Fruit fly (Drosophila melanogaster): ENCODE data around the gene Pkcdelta.
A peak's percentile ranks its signal among the peaks of the same experiment; 100 is the strongest.

The Pkcdelta gene

dm6 chrX:12454358-12454757, 22.3 kb downstream of the Pkcdelta start, which contains the start of gene CG15927 (continued):
- no peak for TF ChIP-seq sqz (GFP tag; optimal IDR thresholded peaks at IDR 0.05)
- TF ChIP-seq D19B (GFP tag; optimal IDR thresholded peaks at IDR 0.05) = no peak
- no peak for TF ChIP-seq ara (GFP tag; IDR thresholded peaks at IDR 0.05)
- TF ChIP-seq CG4404 (GFP tag; IDR thresholded peaks at IDR 0.05) = no peak; the same call in 1 of the 2 replicates
- peak; percentile 47 for TF ChIP-seq gsb-n (tag; optimal IDR thresholded peaks at IDR 0.05)
- peak; percentile 43 for TF ChIP-seq tin (GFP tag; optimal IDR thresholded peaks at IDR 0.05)
- peak; percentile 60 for TF ChIP-seq CG1529 (GFP tag; optimal IDR thresholded peaks at IDR 0.05)
- TF ChIP-seq CG4730 (GFP tag; IDR thresholded peaks at IDR 0.05) = no peak
- TF ChIP-seq Asciz (GFP tag; optimal IDR thresholded peaks at IDR 0.05) = peak; percentile 54
- TF ChIP-seq stwl (tag; optimal IDR thresholded peaks at IDR 0.05) = no peak
- no peak for TF ChIP-seq eyg (GFP tag; optimal IDR thresholded peaks at IDR 0.05)
- no peak for TF ChIP-seq CG43689 (GFP tag; IDR thresholded peaks at IDR 0.05)
- no peak for TF ChIP-seq wdn (GFP tag; IDR thresholded peaks at IDR 0.05)
- no peak for TF ChIP-seq Fer2 (tag; optimal IDR thresholded peaks at IDR 0.05)
- no peak for TF ChIP-seq Gsc (GFP tag; IDR thresholded peaks at IDR 0.05)
- TF ChIP-seq grn (GFP tag; optimal IDR thresholded peaks at IDR 0.05) = no peak
- TF ChIP-seq btn (GFP tag; optimal IDR thresholded peaks at IDR 0.05) = no peak
- no peak for TF ChIP-seq pros (GFP tag; optimal IDR thresholded peaks at IDR 0.05)
- no peak for TF ChIP-seq chif (GFP tag; optimal IDR thresholded peaks at IDR 0.05)
- TF ChIP-seq bsh (GFP tag; optimal IDR thresholded peaks at IDR 0.05) = peak in 1 of 2 experiments; percentile 82
- TF ChIP-seq zf30C (GFP tag; optimal IDR thresholded peaks at IDR 0.05) = no peak
- TF ChIP-seq ash1 (GFP tag; optimal IDR thresholded peaks at IDR 0.05) = no peak
- TF ChIP-seq MTF-1 (GFP tag; optimal IDR thresholded peaks at IDR 0.05; ENCODE audit: borderline replicate concordance) = no peak
- peak; percentile 22 for TF ChIP-seq CG8281 (tag; optimal IDR thresholded peaks at IDR 0.05)
- no peak for TF ChIP-seq CG31365 (tag; optimal IDR thresholded peaks at IDR 0.05)
- TF ChIP-seq CG13123 (GFP tag; optimal IDR thresholded peaks at IDR 0.05) = no peak
- no peak for TF ChIP-seq hth (optimal IDR thresholded peaks at IDR 0.05)
- no peak for TF ChIP-seq Antp (GFP tag; optimal IDR thresholded peaks at IDR 0.05)
- TF ChIP-seq schlank (tag; optimal IDR thresholded peaks at IDR 0.05) = no peak
- TF ChIP-seq ato (GFP tag; IDR thresholded peaks at IDR 0.05; ENCODE audit: partially characterized antibody) = no peak
- no peak for TF ChIP-seq C15 (GFP tag; IDR thresholded peaks at IDR 0.05)
- TF ChIP-seq CG11695 (GFP tag; IDR thresholded peaks at IDR 0.05) = no peak
- no peak for TF ChIP-seq Nf-YC (tag; optimal IDR thresholded peaks at IDR 0.05)
- TF ChIP-seq CG7357 (GFP tag; IDR thresholded peaks at IDR 0.05) = no peak
- TF ChIP-seq az2 (GFP tag; optimal IDR thresholded peaks at IDR 0.05) = peak; percentile 42
- no peak for TF ChIP-seq Poxn (GFP tag; IDR thresholded peaks at IDR 0.05)
- peak; percentile 28 for TF ChIP-seq CG12769 (tag; optimal IDR thresholded peaks at IDR 0.05)
- TF ChIP-seq esg (GFP tag; conservative IDR thresholded peaks at IDR 0.05) = peak; percentile 54
- no peak for TF ChIP-seq Dp (GFP tag; optimal IDR thresholded peaks at IDR 0.05)
- peak; percentile 74 for TF ChIP-seq chm (GFP tag; IDR thresholded peaks at IDR 0.05)
- TF ChIP-seq lola (GFP tag; optimal IDR thresholded peaks at IDR 0.05) = peak in 1 of 3 experiments; percentile 33
- no peak for TF ChIP-seq nerfin-2 (GFP tag; IDR thresholded peaks at IDR 0.05; ENCODE audit: partially characterized antibody)
- no peak for TF ChIP-seq CG4617 (GFP tag; optimal IDR thresholded peaks at IDR 0.05; ENCODE audit: borderline replicate concordance)
- no peak for TF ChIP-seq toy (GFP tag; IDR thresholded peaks at IDR 0.05)
- no peak for TF ChIP-seq CG6765 (GFP tag; optimal IDR thresholded peaks at IDR 0.05)
- TF ChIP-seq CG14965 (GFP tag; optimal IDR thresholded peaks at IDR 0.05; ENCODE audit: borderline replicate concordance) = no peak
- no peak for TF ChIP-seq dimm (GFP tag; IDR thresholded peaks at IDR 0.05)
- peak; percentile 39 for TF ChIP-seq D19A (tag; optimal IDR thresholded peaks at IDR 0.05)
- no peak for TF ChIP-seq abd-A (tag; optimal IDR thresholded peaks at IDR 0.05)
- TF ChIP-seq CG12299 (tag; optimal IDR thresholded peaks at IDR 0.05) = no peak
- TF ChIP-seq CG4820 (GFP tag; optimal IDR thresholded peaks at IDR 0.05) = peak; percentile 49
- TF ChIP-seq CG34422 (GFP tag; IDR thresholded peaks at IDR 0.05) = no peak
